Worm (Caenorhabditis elegans): ENCODE data around the gene K07F5.17.
"Not testable (repeated sequence)": the region's sequence is repeated elsewhere in the genome, so short reads cannot be mapped to it uniquely, and the experiment has no call there.

Gene K07F5.17

DNA sequence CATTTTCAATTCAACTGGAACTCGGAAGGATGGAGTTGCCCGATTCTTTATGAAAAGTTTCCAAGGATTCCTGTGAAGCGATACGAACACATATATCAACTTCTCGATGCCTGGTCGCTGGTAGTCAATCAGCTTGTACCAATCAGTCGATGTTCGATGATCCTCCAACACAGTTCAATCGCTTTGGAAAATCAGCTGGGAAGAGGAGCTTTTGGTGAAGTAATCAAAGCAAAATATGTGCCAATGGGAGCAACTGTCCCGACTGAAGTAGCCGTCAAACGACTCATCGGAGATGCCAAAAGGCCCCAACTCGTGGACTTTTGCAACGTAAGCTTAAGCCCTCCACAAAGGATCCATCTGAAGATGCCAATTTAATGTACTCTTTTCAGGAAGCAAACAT is 8.8 kb upstream of the K07F5.17 start:
- TF ChIP-seq lin-54 (GFP tag; optimal IDR thresholded peaks at IDR 0.05) (no peak), K12H6.12 (tag; optimal IDR thresholded peaks at IDR 0.05) (no peak), snpc-1.1 (tag; optimal IDR thresholded peaks at IDR 0.05; ENCODE audit: insufficient read depth) (no peak), chd-7 (tag; optimal IDR thresholded peaks at IDR 0.05) (no peak), F57A8.1 (GFP tag; optimal IDR thresholded peaks at IDR 0.05) (no peak)

DNA sequence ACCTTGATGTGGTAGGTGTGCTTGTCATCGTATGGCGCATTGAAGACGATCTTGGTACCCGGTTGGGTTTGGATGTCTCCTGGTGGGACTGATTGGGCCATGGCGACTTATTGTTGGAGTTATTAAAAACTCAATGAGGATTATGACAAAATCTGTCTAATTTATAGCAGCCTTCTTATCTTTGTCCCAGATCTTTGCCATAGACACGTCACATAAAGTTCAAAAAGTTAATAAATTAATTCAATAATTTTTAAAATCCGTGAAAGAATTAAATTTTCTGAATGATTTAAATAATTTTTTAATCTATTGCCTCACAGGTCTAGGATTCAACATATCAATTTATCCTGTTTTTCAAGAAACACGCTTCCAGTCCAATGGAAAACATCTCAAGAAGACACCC is 5.9 kb upstream of the K07F5.17 start, which contains the start of gene msp-81:
TSS of gene msp-81 (minus strand) at position 101 of the 400 bp plus-strand sequence.
- TF ChIP-seq F49E8.2 (tag; optimal IDR thresholded peaks at IDR 0.05; ENCODE audit: insufficient read depth) (no peak), madf-6 (GFP tag; IDR thresholded peaks at IDR 0.05) (no peak), zfh-2 (GFP tag; conservative IDR thresholded peaks at IDR 0.05) (no peak), ZK185.1 (tag; optimal IDR thresholded peaks at IDR 0.05; ENCODE audit: poor library complexity, severe bottlenecking) (no peak), rec-8 (tag; optimal IDR thresholded peaks at IDR 0.05) (no peak), nfyb-1 (GFP tag; IDR thresholded peaks at IDR 0.05) (no peak)

DNA sequence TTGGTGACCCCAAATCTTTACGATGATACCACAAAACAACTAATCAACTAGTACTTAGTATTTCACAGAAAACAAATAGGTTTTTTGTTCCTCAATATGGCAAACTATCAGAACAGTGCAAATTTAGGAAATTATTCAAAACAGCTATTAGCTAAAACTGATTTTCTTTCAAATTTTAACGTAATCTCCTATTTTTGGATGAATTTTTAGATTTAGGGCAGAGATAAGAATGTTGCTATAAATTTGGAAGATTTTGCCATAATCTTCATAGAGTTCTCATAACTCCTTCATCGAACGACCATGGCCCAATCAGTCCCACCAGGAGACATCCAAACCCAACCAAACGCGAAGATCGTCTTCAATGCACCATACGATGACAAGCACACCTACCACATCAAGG is 4.8 kb upstream of the K07F5.17 start, which contains the start of gene msp-10:
TSS of gene msp-10 (plus strand) at position 301 of the 400 bp plus-strand sequence.
- TF ChIP-seq ztf-22 (GFP tag; optimal IDR thresholded peaks at IDR 0.05); F22D6.2 (tag; optimal IDR thresholded peaks at IDR 0.05); B0261.1 (tag; optimal IDR thresholded peaks at IDR 0.05): not testable (repeated sequence)

- TF ChIP-seq ztf-22 (GFP tag; optimal IDR thresholded peaks at IDR 0.05) (no peak), fkh-3 (tag; optimal IDR thresholded peaks at IDR 0.05) (no peak), T26A5.8 (tag; optimal IDR thresholded peaks at IDR 0.05) (no peak), ztf-6 (GFP tag; IDR thresholded peaks at IDR 0.05) (no peak), F39B2.1 (GFP tag; IDR thresholded peaks at IDR 0.05) (no peak), gei-17 (GFP tag; optimal IDR thresholded peaks at IDR 0.05) (no peak), F49E8.2 (tag; optimal IDR thresholded peaks at IDR 0.05; ENCODE audit: insufficient read depth) (no peak), F55B11.4 (tag; optimal IDR thresholded peaks at IDR 0.05; ENCODE audit: borderline replicate concordance, insufficient read depth) (no peak), rpc-1 (optimal IDR thresholded peaks at IDR 0.05) (no peak), rpc-1 (tag; optimal IDR thresholded peaks at IDR 0.05) (no peak), chd-7 (tag; optimal IDR thresholded peaks at IDR 0.05) (no peak), ztf-25 (GFP tag; IDR thresholded peaks at IDR 0.05) (no peak), F57C9.4 (tag; optimal IDR thresholded peaks at IDR 0.05) (no peak), B0035.1 (tag; optimal IDR thresholded peaks at IDR 0.05) (no peak)
Measured at ce11 chrIV:9840984-9841590, 1.1 kb upstream of the K07F5.17 start, which contains the start of the genes kin-24 and msp-56. kin-24 (minus strand) TSS chrIV:9841084. msp-56 (plus strand) TSS chrIV:9841540.

DNA sequence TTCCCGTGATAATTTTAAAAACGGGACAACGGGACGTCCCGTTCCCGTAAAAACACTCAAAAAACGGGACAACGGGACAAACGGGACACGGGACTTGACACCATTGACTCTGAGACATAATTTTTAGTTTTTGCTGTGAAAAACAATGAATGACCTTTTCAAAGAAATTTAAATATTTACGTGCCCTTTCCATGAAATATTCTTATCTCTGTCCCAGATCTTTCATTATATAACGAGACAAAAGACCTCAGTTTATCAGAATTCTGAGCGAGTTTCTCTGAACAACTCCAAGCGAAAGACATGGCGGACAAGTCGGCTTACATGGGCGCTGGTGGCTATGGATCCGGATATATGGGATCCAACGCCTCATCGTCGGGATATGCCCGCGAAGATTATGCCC is 1.6 kb downstream of the K07F5.17 start, which contains the start of gene nspd-2:
TSS of gene nspd-2 (plus strand) at position 301 of the 400 bp plus-strand sequence.
- no peak for TF ChIP-seq somi-1 (GFP tag; optimal IDR thresholded peaks at IDR 0.05)
- TF ChIP-seq cebp-1 (GFP tag; IDR thresholded peaks at IDR 0.05) = no peak
- no peak for TF ChIP-seq cebp-1 (tag; optimal IDR thresholded peaks at IDR 0.05)
- TF ChIP-seq B0035.1 (tag; optimal IDR thresholded peaks at IDR 0.05) = no peak
- no peak for TF ChIP-seq lin-35 (GFP tag; optimal IDR thresholded peaks at IDR 0.05)
- no peak for TF ChIP-seq B0019.2 (GFP tag; conservative IDR thresholded peaks at IDR 0.05)
- TF ChIP-seq hmg-1.2 (GFP tag; IDR thresholded peaks at IDR 0.05) = no peak
- TF ChIP-seq cebp-2 (GFP tag; IDR thresholded peaks at IDR 0.05) = no peak
- TF ChIP-seq hrde-1 (tag; optimal IDR thresholded peaks at IDR 0.05; ENCODE audit: borderline replicate concordance) = no peak
- TF ChIP-seq nfya-1 (tag; optimal IDR thresholded peaks at IDR 0.05; ENCODE audit: borderline replicate concordance, insufficient read depth) = no peak
- no peak for TF ChIP-seq T07F8.4 (tag; optimal IDR thresholded peaks at IDR 0.05)
- no peak for TF ChIP-seq hmg-20 (GFP tag; IDR thresholded peaks at IDR 0.05)
- TF ChIP-seq dpl-1 (GFP tag; optimal IDR thresholded peaks at IDR 0.05) = no peak
- no peak for TF ChIP-seq fkh-3 (tag; optimal IDR thresholded peaks at IDR 0.05)
- TF ChIP-seq tlf-1 (GFP tag; optimal IDR thresholded peaks at IDR 0.05) = no peak
- no peak for TF ChIP-seq mel-28 (tag; optimal IDR thresholded peaks at IDR 0.05; ENCODE audit: borderline replicate concordance)
